Worm (Caenorhabditis elegans) whole organism, L1 larva: ENCODE results near the gene Y69A2AR.46.
A peak's percentile ranks its signal among the peaks of the same experiment; 100 is the strongest.

ENCODE experiments used
- C04F5.9 ChIP-seq: sonication (generic microtip); optimal IDR thresholded peaks from 2 replicates; lab custom pipeline; 2016; ENCODE audit warnings: missing genetic modification characterization, missing compliant biosample characterization
- F16B12.6 ChIP-seq: fragments of 150-350 bp; optimal IDR thresholded peaks from 2 replicates; lab custom pipeline; 2014; ENCODE audit warnings: missing biosample characterization, missing genetic modification characterization
- alr-1 ChIP-seq: fragments of 200-800 bp; sonication (Bioruptor generic); optimal IDR thresholded peaks from 2 replicates; lab custom pipeline; 2018; ENCODE audit warnings: borderline replicate concordance, mild to moderate bottlenecking, missing genetic modification characterization, missing compliant biosample characterization
- aly-2 ChIP-seq: fragments of 150-350 bp; optimal IDR thresholded peaks from 2 replicates; lab custom pipeline; 2014; ENCODE audit warnings: missing biosample characterization, missing genetic modification characterization
- ceh-88 ChIP-seq: fragments of 200-800 bp; sonication (Bioruptor generic); IDR thresholded peaks from 2 replicates; pipeline ENCODE4 v1.3.6; 2022; ENCODE audit warnings: missing genetic modification characterization, missing compliant biosample characterization
- ceh-90 ChIP-seq: sonication (generic microtip); optimal IDR thresholded peaks from 2 replicates; lab custom pipeline; 2016; ENCODE audit warnings: missing genetic modification characterization, missing compliant biosample characterization
- ces-1 ChIP-seq: fragments of 150-350 bp; optimal IDR thresholded peaks from 2 replicates; lab custom pipeline; 2014; ENCODE audit warnings: missing biosample characterization, missing genetic modification reagents, missing genetic modification characterization
- efl-3 ChIP-seq: fragments of 200-800 bp; sonication (Bioruptor generic); optimal IDR thresholded peaks from 2 replicates; lab custom pipeline; 2018; ENCODE audit warnings: mild to moderate bottlenecking, missing genetic modification characterization, missing compliant biosample characterization
- egl-13 ChIP-seq: sonication (generic microtip); optimal IDR thresholded peaks from 2 replicates; lab custom pipeline; 2016; ENCODE audit warnings: missing genotype, missing genetic modification reagents, missing genetic modification characterization, missing compliant biosample characterization
- egl-27 ChIP-seq, 2 experiments: fragments of 150-350 bp in 1 of 2; sonication (generic microtip); optimal IDR thresholded peaks; 3 replicates each; lab custom pipeline; 2017 to 2018; ENCODE audit warnings: missing biosample characterization in 2 of 2, missing genetic modification characterization in 2 of 2, missing genetic modification reagents in 2 of 2
- elt-2 ChIP-seq: sonication (generic microtip); optimal IDR thresholded peaks from 2 replicates; lab custom pipeline; 2016; ENCODE audit warnings: missing genetic modification characterization, mild to moderate bottlenecking, inconsistent platforms, missing compliant biosample characterization, missing genetic modification reagents
- elt-3 ChIP-seq, 6 experiments: fragments of 150-350 bp in 1 of 6; sonication (generic microtip); optimal IDR thresholded peaks; 2 replicates each; lab custom pipeline; 2017 to 2018; ENCODE audit warnings: missing biosample characterization in 6 of 6, missing genetic modification characterization in 6 of 6, inconsistent platforms in 1 of 6
- fkh-10 ChIP-seq: sonication (generic microtip); optimal IDR thresholded peaks from 2 replicates; lab custom pipeline; 2017; ENCODE audit warnings: missing biosample characterization, missing genetic modification reagents, missing genetic modification characterization
- fkh-4 ChIP-seq: sonication (generic microtip); optimal IDR thresholded peaks from 2 replicates; lab custom pipeline; 2016; ENCODE audit warnings: missing compliant biosample characterization, missing genetic modification characterization, borderline replicate concordance
- fos-1 ChIP-seq: fragments of 150-350 bp; optimal IDR thresholded peaks from 2 replicates; lab custom pipeline; 2014; ENCODE audit warnings: missing biosample characterization, missing genetic modification characterization
- hlh-17 ChIP-seq: fragments of 200-800 bp; sonication (Bioruptor generic); optimal IDR thresholded peaks from 2 replicates; lab custom pipeline; 2018; ENCODE audit warnings: missing genetic modification characterization, mild to moderate bottlenecking, missing compliant biosample characterization, moderate library complexity, borderline replicate concordance
- hpl-2 ChIP-seq: fragments of 150-350 bp; optimal IDR thresholded peaks from 2 replicates; lab custom pipeline; 2014; ENCODE audit warnings: missing biosample characterization, missing genetic modification reagents, missing genetic modification characterization
- isw-1 ChIP-seq: fragments of 200-800 bp; sonication (Bioruptor generic); IDR thresholded peaks from 2 replicates; pipeline ENCODE4 v1.3.6; 2022; ENCODE audit warnings: missing genetic modification characterization, missing compliant biosample characterization
- lin-14 ChIP-seq: fragments of 200-800 bp; sonication (Bioruptor generic); optimal IDR thresholded peaks from 2 replicates; lab custom pipeline; 2018; ENCODE audit warnings: mild to moderate bottlenecking, missing genetic modification characterization, moderate library complexity, missing compliant biosample characterization
- lir-3 ChIP-seq: sonication (generic microtip); optimal IDR thresholded peaks from 2 replicates; lab custom pipeline; 2016; ENCODE audit warnings: mild to moderate bottlenecking, missing genetic modification characterization, moderate library complexity, missing compliant biosample characterization; ENCODE audit not compliant: poor library complexity
- lsy-2 ChIP-seq, 2 experiments: fragments of 150-350 bp; optimal IDR thresholded peaks; 2 replicates each; lab custom pipeline; 2014; ENCODE audit warnings: missing biosample characterization in 2 of 2, missing genetic modification characterization in 2 of 2
- mdl-1 ChIP-seq, 2 experiments: fragments of 150-350 bp; optimal IDR thresholded peaks; 2 replicates each; lab custom pipeline; 2014 to 2017; ENCODE audit warnings: missing biosample characterization in 2 of 2, missing genetic modification characterization in 2 of 2, inconsistent platforms in 1 of 2
- mef-2 ChIP-seq: fragments of 150-350 bp; optimal IDR thresholded peaks from 2 replicates; lab custom pipeline; 2014; ENCODE audit warnings: missing biosample characterization, missing genetic modification characterization
- mep-1 ChIP-seq: fragments of 150-350 bp; optimal IDR thresholded peaks from 2 replicates; lab custom pipeline; 2014; ENCODE audit warnings: missing biosample characterization, missing genetic modification characterization
- nhr-28 ChIP-seq: fragments of 150-350 bp; optimal IDR thresholded peaks from 2 replicates; lab custom pipeline; 2014; ENCODE audit warnings: missing biosample characterization, missing genetic modification characterization
- nhr-77 ChIP-seq: fragments of 150-350 bp; optimal IDR thresholded peaks from 2 replicates; lab custom pipeline; 2014; ENCODE audit warnings: missing biosample characterization, missing genetic modification characterization
- nhr-84 ChIP-seq: sonication (generic microtip); optimal IDR thresholded peaks from 2 replicates; lab custom pipeline; 2017; ENCODE audit warnings: missing biosample characterization, missing genetic modification characterization
- nhr-85 ChIP-seq: sonication (generic microtip); peaks from one replicate; lab custom pipeline; 2016; ENCODE audit warnings: missing genetic modification characterization, inconsistent platforms, missing compliant biosample characterization
- pqm-1 ChIP-seq: sonication (generic microtip); optimal IDR thresholded peaks from 3 replicates; lab custom pipeline; 2017; ENCODE audit warnings: missing biosample characterization, missing genetic modification characterization
- rnt-1 ChIP-seq: sonication (generic microtip); optimal IDR thresholded peaks from 2 replicates; lab custom pipeline; 2016; ENCODE audit warnings: mild to moderate bottlenecking, missing genetic modification characterization, moderate library complexity, missing compliant biosample characterization
- skn-1 ChIP-seq: fragments of 150-350 bp; optimal IDR thresholded peaks from 2 replicates; lab custom pipeline; 2014; ENCODE audit warnings: missing biosample characterization, missing genetic modification characterization
- snpc-4 ChIP-seq: fragments of 150-350 bp; optimal IDR thresholded peaks from 2 replicates; lab custom pipeline; 2014; ENCODE audit warnings: missing biosample characterization, missing genetic modification characterization
- snu-23 ChIP-seq: sonication (generic microtip); optimal IDR thresholded peaks from 2 replicates; lab custom pipeline; 2016; ENCODE audit warnings: missing genetic modification characterization, missing compliant biosample characterization
- sox-4 ChIP-seq: sonication (generic microtip); optimal IDR thresholded peaks from 2 replicates; lab custom pipeline; 2016; ENCODE audit warnings: missing genetic modification characterization, missing compliant biosample characterization
- sptf-1 ChIP-seq: fragments of 150-350 bp; optimal IDR thresholded peaks from 2 replicates; lab custom pipeline; 2014; ENCODE audit warnings: missing biosample characterization, missing genetic modification characterization
- sup-37 ChIP-seq: fragments of 200-800 bp; sonication (Bioruptor generic); optimal IDR thresholded peaks from 2 replicates; lab custom pipeline; 2018; ENCODE audit warnings: mild to moderate bottlenecking, missing genetic modification characterization, missing compliant biosample characterization
- tbx-2 ChIP-seq: sonication (generic microtip); optimal IDR thresholded peaks from 2 replicates; lab custom pipeline; 2016; ENCODE audit warnings: missing genetic modification characterization, missing compliant biosample characterization
- tlp-1 ChIP-seq: fragments of 150-350 bp; optimal IDR thresholded peaks from 2 replicates; lab custom pipeline; 2014; ENCODE audit warnings: missing biosample characterization, missing genetic modification characterization
- unc-130 ChIP-seq: fragments of 150-350 bp; optimal IDR thresholded peaks from 2 replicates; lab custom pipeline; 2017; ENCODE audit warnings: missing biosample characterization, missing genetic modification characterization, inconsistent platforms
- unc-30 ChIP-seq: sonication (generic microtip); optimal IDR thresholded peaks from 2 replicates; lab custom pipeline; 2017; ENCODE audit warnings: missing biosample characterization, missing genetic modification characterization
- unc-62 ChIP-seq: fragments of 150-350 bp; optimal IDR thresholded peaks from 2 replicates; lab custom pipeline; 2014; ENCODE audit warnings: missing biosample characterization, missing genetic modification reagents, missing genetic modification characterization
- unc-86 ChIP-seq: sonication (generic microtip); optimal IDR thresholded peaks from 2 replicates; lab custom pipeline; 2016; ENCODE audit warnings: missing genetic modification characterization, missing compliant biosample characterization
- unc-98 ChIP-seq: fragments of 200-800 bp; sonication (Bioruptor generic); IDR thresholded peaks from 2 replicates; pipeline ENCODE4 v1.3.6; 2022; ENCODE audit warnings: missing genetic modification characterization, missing compliant biosample characterization
- zag-1 ChIP-seq: fragments of 150-350 bp; optimal IDR thresholded peaks from 2 replicates; lab custom pipeline; 2014; ENCODE audit warnings: missing biosample characterization, missing genetic modification characterization
- zip-4 ChIP-seq: fragments of 200-800 bp; sonication (Bioruptor generic); optimal IDR thresholded peaks from 2 replicates; lab custom pipeline; 2018; ENCODE audit warnings: mild to moderate bottlenecking, missing genetic modification characterization, moderate library complexity, missing compliant biosample characterization
- ztf-4 ChIP-seq: fragments of 150-350 bp; optimal IDR thresholded peaks from 2 replicates; lab custom pipeline; 2014; ENCODE audit warnings: missing biosample characterization, missing genetic modification characterization

The Y69A2AR.46 gene

ce11 chrIV:2573122-2573521 lies 11.7 kb downstream of the Y69A2AR.46 start:
- TF ChIP-seq hlh-17 (GFP tag; lab: Kevin White, UChicago) (no peak), elt-3 (tag; optimal IDR thresholded peaks at IDR 0.05; lab: Kevin White, UChicago) (no peak), ztf-4 (tag; lab: Kevin White, UChicago) (no peak), ces-1 (no peak), nhr-28 (tag; lab: Kevin White, UChicago) (no peak), efl-3 (no peak), fkh-10 (GFP tag; lab: Kevin White, UChicago) (no peak), lin-14 (GFP tag; lab: Kevin White, UChicago) (no peak), zag-1 (tag; lab: Kevin White, UChicago) (no peak), pqm-1 (no peak), unc-86 (tag; lab: Kevin White, UChicago) (no peak), egl-27 (tag; optimal IDR thresholded peaks at IDR 0.05; lab: Kevin White, UChicago) (no peak), ceh-90 (tag; lab: Kevin White, UChicago) (no peak), hpl-2 (GFP tag; lab: Kevin White, UChicago) (no peak), lir-3 (no peak), egl-13 (tag; lab: Kevin White, UChicago) (no peak), rnt-1 (tag; lab: Kevin White, UChicago) (no peak)
- TF ChIP-seq, all 84 proteins: peak for 0

- no peak for TF ChIP-seq aly-2 (tag; lab: Kevin White, UChicago)
- TF ChIP-seq mep-1 (tag; lab: Kevin White, UChicago), result no peak
- TF ChIP-seq isw-1, result no peak
- TF ChIP-seq nhr-84, result no peak
- no peak for TF ChIP-seq tbx-2
- TF ChIP-seq egl-27 (tag; optimal IDR thresholded peaks at IDR 0.05; lab: Kevin White, UChicago), result no peak
- TF ChIP-seq unc-62 (GFP tag; lab: Kevin White, UChicago), result no peak
- TF ChIP-seq lsy-2 (tag; optimal IDR thresholded peaks at IDR 0.05; lab: Kevin White, UChicago), result no peak
- TF ChIP-seq ceh-90 (tag; lab: Kevin White, UChicago), result no peak
- TF ChIP-seq sox-4 (tag; lab: Kevin White, UChicago), result no peak
- no peak for TF ChIP-seq mef-2 (tag; lab: Kevin White, UChicago)
- no peak for TF ChIP-seq ceh-88 (GFP tag; lab: Robert Waterston, UW)
- TF ChIP-seq fos-1 (tag; lab: Kevin White, UChicago), result no peak
- TF ChIP-seq, all 84 proteins: peak for 0
These were observed 20.0 kb downstream of the Y69A2AR.46 start, which contains the start of gene nhr-242 for ce11 chrIV:2581483-2581882. nhr-242 (minus strand) TSS chrIV:2581583.

- no peak for TF ChIP-seq lir-3
- TF ChIP-seq elt-2 (tag; lab: Kevin White, UChicago), result no peak
- TF ChIP-seq mep-1 (tag; lab: Kevin White, UChicago), result no peak
- TF ChIP-seq ztf-4 (tag; lab: Kevin White, UChicago), result no peak
- no peak for TF ChIP-seq nhr-84
- TF ChIP-seq F16B12.6, result no peak
- TF ChIP-seq ces-1, result no peak
- no peak for TF ChIP-seq unc-98 (GFP tag; lab: Robert Waterston, UW)
These were observed 36.0 kb downstream of the Y69A2AR.46 start, which contains the start of gene Y69A2AR.47 for ce11 chrIV:2597417-2597816. Y69A2AR.47 (plus strand) TSS chrIV:2597717.

- peak; percentile 23 for TF ChIP-seq snpc-4
- TF ChIP-seq unc-86 (tag; lab: Kevin White, UChicago), result peak; percentile 93
- no peak for TF ChIP-seq sptf-1
- TF ChIP-seq mef-2 (tag; lab: Kevin White, UChicago), result peak; percentile 38
- TF ChIP-seq zip-4 (GFP tag; lab: Kevin White, UChicago), result no peak
- TF ChIP-seq lsy-2 (tag; optimal IDR thresholded peaks at IDR 0.05; lab: Kevin White, UChicago), result peak; percentile 84 to 89
- peak; percentile 55 for TF ChIP-seq fos-1 (tag; lab: Kevin White, UChicago)
- peak; percentile 95 for TF ChIP-seq snu-23 (GFP tag; lab: Kevin White, UChicago)
- no peak for TF ChIP-seq tlp-1 (tag; lab: Kevin White, UChicago)
- no peak for TF ChIP-seq unc-30
- TF ChIP-seq sup-37 (GFP tag; lab: Kevin White, UChicago), result peak; percentile 31
- peak; percentile 12 for TF ChIP-seq elt-2 (tag; lab: Kevin White, UChicago)
- TF ChIP-seq nhr-77 (tag; lab: Kevin White, UChicago), result peak; percentile 44
- TF ChIP-seq rnt-1 (tag; lab: Kevin White, UChicago), result peak; percentile 90
- no peak for TF ChIP-seq fkh-4 (tag; lab: Kevin White, UChicago)
- no peak for TF ChIP-seq nhr-28 (tag; lab: Kevin White, UChicago)
- TF ChIP-seq ces-1, result no peak
- peak; percentile 81 for TF ChIP-seq skn-1
- peak; percentile 95 for TF ChIP-seq lin-14 (GFP tag; lab: Kevin White, UChicago)
- TF ChIP-seq mdl-1 (tag; optimal IDR thresholded peaks at IDR 0.05; lab: Kevin White, UChicago), result peak in 1 of 2 experiments; percentile 93
- peak; percentile 57 for TF ChIP-seq unc-130 (tag; lab: Kevin White, UChicago)
- no peak for TF ChIP-seq nhr-84
- TF ChIP-seq alr-1 (tag; lab: Kevin White, UChicago), result no peak
- TF ChIP-seq nhr-85 (tag; lab: Kevin White, UChicago), result peak; percentile 84
- TF ChIP-seq lir-3, result peak; percentile 54
- peak; percentile 10 for TF ChIP-seq sox-4 (tag; lab: Kevin White, UChicago)
- TF ChIP-seq C04F5.9 (tag; lab: Kevin White, UChicago), result peak; percentile 49
These were observed 38.2 kb downstream of the Y69A2AR.46 start for ce11 chrIV:2599634-2600033.
